Worm (Caenorhabditis elegans): ENCODE data around the gene perm-4.

perm-4 gene

ce11 chrIV:1124741-1125140 is at the start of gene perm-4:
perm-4 (minus strand) TSS chrIV:1125107.
- no peak for TF ChIP-seq fos-1 (tag; optimal IDR thresholded peaks at IDR 0.05)
- TF ChIP-seq hpl-2 (GFP tag; optimal IDR thresholded peaks at IDR 0.05), result no peak
- TF ChIP-seq vab-15 (tag; optimal IDR thresholded peaks at IDR 0.05), result no peak
- no peak for TF ChIP-seq aha-1 (tag; optimal IDR thresholded peaks at IDR 0.05)
- no peak for TF ChIP-seq unc-86 (tag; optimal IDR thresholded peaks at IDR 0.05)
- TF ChIP-seq ceh-90 (tag; optimal IDR thresholded peaks at IDR 0.05), result no peak
- no peak for TF ChIP-seq efl-3 (GFP tag; optimal IDR thresholded peaks at IDR 0.05)
- TF ChIP-seq swsn-7 (tag; optimal IDR thresholded peaks at IDR 0.05), result no peak
- no peak for TF ChIP-seq rnt-1 (tag; optimal IDR thresholded peaks at IDR 0.05)
- TF ChIP-seq pax-3 (tag; optimal IDR thresholded peaks at IDR 0.05), result no peak
- TF ChIP-seq nhr-28 (tag; optimal IDR thresholded peaks at IDR 0.05), result no peak
- no peak for TF ChIP-seq nhr-237 (tag; optimal IDR thresholded peaks at IDR 0.05)
- TF ChIP-seq tbx-2 (tag; optimal IDR thresholded peaks at IDR 0.05), result no peak
- TF ChIP-seq ama-1 (optimal IDR thresholded peaks at IDR 0.05), result no peak
- TF ChIP-seq nhr-12 (tag; optimal IDR thresholded peaks at IDR 0.05), result no peak
- no peak for TF ChIP-seq Y116A8C.19 (tag; optimal IDR thresholded peaks at IDR 0.05; ENCODE audit: borderline replicate concordance)
- TF ChIP-seq zip-4 (GFP tag; optimal IDR thresholded peaks at IDR 0.05), result no peak
- no peak for TF ChIP-seq lin-35 (GFP tag; optimal IDR thresholded peaks at IDR 0.05)

ce11 chrIV:1174411-1174810 is 49.5 kb upstream of the perm-4 start:
- TF ChIP-seq skn-1 (tag; optimal IDR thresholded peaks at IDR 0.05) (no peak), hlh-17 (GFP tag; optimal IDR thresholded peaks at IDR 0.05; ENCODE audit: borderline replicate concordance) (no peak), hpl-2 (GFP tag; optimal IDR thresholded peaks at IDR 0.05) (no peak), vab-15 (tag; optimal IDR thresholded peaks at IDR 0.05) (no peak), sup-37 (GFP tag; optimal IDR thresholded peaks at IDR 0.05) (no peak), zip-4 (GFP tag; optimal IDR thresholded peaks at IDR 0.05) (no peak), jun-1 (tag; optimal IDR thresholded peaks at IDR 0.05) (no peak), pag-3 (tag; optimal IDR thresholded peaks at IDR 0.05; ENCODE audit: borderline replicate concordance, insufficient read depth) (no peak), hlh-4 (tag; optimal IDR thresholded peaks at IDR 0.05) (no peak), fkh-4 (tag; optimal IDR thresholded peaks at IDR 0.05; ENCODE audit: borderline replicate concordance) (no peak), irx-1 (tag; optimal IDR thresholded peaks at IDR 0.05) (no peak), fkh-10 (GFP tag; optimal IDR thresholded peaks at IDR 0.05) (no peak), nhr-19 (GFP tag; conservative IDR thresholded peaks at IDR 0.05) (no peak), ceh-82 (tag; optimal IDR thresholded peaks at IDR 0.05) (no peak), nhr-76 (tag; optimal IDR thresholded peaks at IDR 0.05) (no peak)

- no peak for TF ChIP-seq hpl-2 (GFP tag; optimal IDR thresholded peaks at IDR 0.05)
- TF ChIP-seq nhr-20 (tag; optimal IDR thresholded peaks at IDR 0.05), result no peak
- TF ChIP-seq skn-1 (tag; optimal IDR thresholded peaks at IDR 0.05), result no peak
- TF ChIP-seq lin-39 (tag; optimal IDR thresholded peaks at IDR 0.05), result no peak
- no peak for TF ChIP-seq pag-3 (tag; optimal IDR thresholded peaks at IDR 0.05; ENCODE audit: borderline replicate concordance, insufficient read depth)
Observed at ce11 chrIV:1170408-1170807, 45.5 kb upstream of the perm-4 start, which contains the start of gene cec-2. cec-2 (plus strand) TSS chrIV:1170708.

- no peak for TF ChIP-seq nhr-12 (tag; optimal IDR thresholded peaks at IDR 0.05)
- TF ChIP-seq nhr-90 (tag; optimal IDR thresholded peaks at IDR 0.05; ENCODE audit: poor library complexity), result no peak
- TF ChIP-seq alr-1 (tag; optimal IDR thresholded peaks at IDR 0.05; ENCODE audit: borderline replicate concordance), result no peak
- TF ChIP-seq snu-23 (GFP tag; optimal IDR thresholded peaks at IDR 0.05), result peak; percentile 54
- TF ChIP-seq nhr-84 (tag; optimal IDR thresholded peaks at IDR 0.05), result no peak
- TF ChIP-seq mep-1 (tag; optimal IDR thresholded peaks at IDR 0.05), result peak; percentile 39
- TF ChIP-seq fos-1 (tag; optimal IDR thresholded peaks at IDR 0.05), result no peak
- no peak for TF ChIP-seq fkh-4 (tag; optimal IDR thresholded peaks at IDR 0.05; ENCODE audit: borderline replicate concordance)
- no peak for TF ChIP-seq ets-5 (GFP tag; IDR thresholded peaks at IDR 0.05)
- peak; percentile 45 for TF ChIP-seq swsn-7 (tag; optimal IDR thresholded peaks at IDR 0.05)
- TF ChIP-seq dpl-1 (GFP tag; optimal IDR thresholded peaks at IDR 0.05), result peak; percentile 27 to 58 (median 31)
- TF ChIP-seq lin-15B (tag; optimal IDR thresholded peaks at IDR 0.05), result no peak
- TF ChIP-seq nhr-20 (tag; optimal IDR thresholded peaks at IDR 0.05), result peak; percentile 28
- TF ChIP-seq C04F5.9 (tag; optimal IDR thresholded peaks at IDR 0.05), result no peak
- no peak for TF ChIP-seq ztf-4 (tag; optimal IDR thresholded peaks at IDR 0.05)
- TF ChIP-seq tbx-2 (tag; optimal IDR thresholded peaks at IDR 0.05), result peak; percentile 38
- TF ChIP-seq nhr-237 (tag; optimal IDR thresholded peaks at IDR 0.05), result no peak
- TF ChIP-seq unc-98 (GFP tag; IDR thresholded peaks at IDR 0.05), result no peak
- TF ChIP-seq irx-1 (tag; optimal IDR thresholded peaks at IDR 0.05), result peak; percentile 37
- TF ChIP-seq blmp-1 (tag; optimal IDR thresholded peaks at IDR 0.05), result peak; percentile 68
- TF ChIP-seq snpc-4 (tag; optimal IDR thresholded peaks at IDR 0.05), result peak; percentile 18
- TF ChIP-seq elt-3 (tag; optimal IDR thresholded peaks at IDR 0.05), result no peak
- TF ChIP-seq nhr-28 (tag; optimal IDR thresholded peaks at IDR 0.05), result no peak
Observed at ce11 chrIV:1168311-1168965, 43.5 kb upstream of the perm-4 start.
